Worm (Caenorhabditis elegans) whole organism, mixed stage, embryonic: Measurements from ENCODE around the gene dot-1.4.
"Not testable (repeated sequence)": the region's sequence is repeated elsewhere in the genome, so short reads cannot be mapped to it uniquely, and the experiment has no call there.

Experiments used
- M03D4.4 ChIP-seq: sonication (generic microtip); optimal IDR thresholded peaks from 2 replicates; lab custom pipeline; 2017; ENCODE audit warnings: mild to moderate bottlenecking, missing genetic modification characterization, missing compliant biosample characterization
- bed-3 ChIP-seq: fragments of 200-800 bp; sonication (Bioruptor generic); optimal IDR thresholded peaks from 3 replicates; lab custom pipeline; 2018; ENCODE audit warnings: mild to moderate bottlenecking, missing genetic modification characterization, moderate library complexity, missing compliant biosample characterization
- blmp-1 ChIP-seq: fragments of 150-350 bp; optimal IDR thresholded peaks from 2 replicates; lab custom pipeline; 2014; ENCODE audit warnings: missing biosample characterization, missing genetic modification characterization
- ceh-43 ChIP-seq: fragments of 200-800 bp; sonication (Bioruptor generic); optimal IDR thresholded peaks from 2 replicates; lab custom pipeline; 2018; ENCODE audit warnings: mild to moderate bottlenecking, missing genetic modification characterization, moderate library complexity, missing compliant biosample characterization
- ceh-83 ChIP-seq: fragments of 200-800 bp; sonication (Bioruptor generic); optimal IDR thresholded peaks from 2 replicates; lab custom pipeline; 2018; ENCODE audit warnings: mild to moderate bottlenecking, missing genetic modification characterization, missing compliant biosample characterization
- ces-1 ChIP-seq: fragments of 150-350 bp; optimal IDR thresholded peaks from 2 replicates; lab custom pipeline; 2014; ENCODE audit warnings: missing biosample characterization, missing genetic modification reagents, missing genetic modification characterization
- cnd-1 ChIP-seq: fragments of 200-800 bp; sonication (Bioruptor generic); optimal IDR thresholded peaks from 2 replicates; lab custom pipeline; 2018; ENCODE audit warnings: mild to moderate bottlenecking, missing genetic modification characterization, missing compliant biosample characterization
- drap-1 ChIP-seq: fragments of 200-800 bp; sonication (Bioruptor generic); optimal IDR thresholded peaks from 3 replicates; lab custom pipeline; 2018; ENCODE audit warnings: mild to moderate bottlenecking, missing genetic modification characterization, missing compliant biosample characterization
- elt-1 ChIP-seq: sonication (generic microtip); optimal IDR thresholded peaks from 2 replicates; lab custom pipeline; 2017; ENCODE audit warnings: missing genetic modification characterization, mild to moderate bottlenecking, missing compliant biosample characterization, antibody characterized with exemption, moderate library complexity, borderline replicate concordance; ENCODE audit not compliant: insufficient read depth
- elt-3 ChIP-seq: fragments of 150-350 bp; optimal IDR thresholded peaks from 2 replicates; lab custom pipeline; 2014; ENCODE audit warnings: missing biosample characterization, missing genetic modification characterization
- flh-1 ChIP-seq: fragments of 200-800 bp; sonication (Bioruptor generic); optimal IDR thresholded peaks from 2 replicates; lab custom pipeline; 2018; ENCODE audit warnings: mild to moderate bottlenecking, missing genetic modification characterization, moderate library complexity, missing compliant biosample characterization
- ham-2 ChIP-seq: fragments of 200-800 bp; sonication (Bioruptor generic); optimal IDR thresholded peaks from 2 replicates; lab custom pipeline; 2018; ENCODE audit warnings: mild to moderate bottlenecking, missing genetic modification characterization, missing compliant biosample characterization
- hlh-1 ChIP-seq: fragments of 150-350 bp; optimal IDR thresholded peaks from 2 replicates; lab custom pipeline; 2014; ENCODE audit warnings: missing biosample characterization, missing genetic modification reagents, missing genetic modification characterization
- lin-13 ChIP-seq: fragments of 150-350 bp; optimal IDR thresholded peaks from 2 replicates; lab custom pipeline; 2014; ENCODE audit warnings: missing biosample characterization, missing genetic modification characterization
- lin-32 ChIP-seq: fragments of 200-800 bp; sonication (Bioruptor generic); optimal IDR thresholded peaks from 2 replicates; lab custom pipeline; 2018; ENCODE audit warnings: mild to moderate bottlenecking, missing genetic modification characterization, missing compliant biosample characterization
- lsy-2 ChIP-seq: fragments of 150-350 bp; optimal IDR thresholded peaks from 2 replicates; lab custom pipeline; 2014; ENCODE audit warnings: missing biosample characterization, missing genetic modification characterization
- mab-5 ChIP-seq: fragments of 150-350 bp; optimal IDR thresholded peaks from 2 replicates; lab custom pipeline; 2014; ENCODE audit warnings: missing biosample characterization, missing genetic modification characterization
- mep-1 ChIP-seq: fragments of 150-350 bp; optimal IDR thresholded peaks from 2 replicates; lab custom pipeline; 2017; ENCODE audit warnings: missing biosample characterization, missing genetic modification reagents, missing genetic modification characterization, inconsistent platforms
- mls-2 ChIP-seq: sonication (generic microtip); optimal IDR thresholded peaks from 2 replicates; lab custom pipeline; 2016; ENCODE audit warnings: mild to moderate bottlenecking, missing genetic modification characterization, moderate library complexity, missing compliant biosample characterization
- nhr-12 ChIP-seq: fragments of 150-350 bp; optimal IDR thresholded peaks from 2 replicates; lab custom pipeline; 2014; ENCODE audit warnings: missing biosample characterization, missing genetic modification characterization
- nhr-2 ChIP-seq: fragments of 150-350 bp; optimal IDR thresholded peaks from 2 replicates; lab custom pipeline; 2014; ENCODE audit warnings: missing biosample characterization, missing genetic modification characterization
- nhr-237 ChIP-seq: fragments of 150-350 bp; optimal IDR thresholded peaks from 2 replicates; lab custom pipeline; 2014; ENCODE audit warnings: missing biosample characterization, missing genetic modification characterization
- nhr-28 ChIP-seq: fragments of 150-350 bp; optimal IDR thresholded peaks from 2 replicates; lab custom pipeline; 2014; ENCODE audit warnings: missing biosample characterization, missing genetic modification characterization
- nhr-76 ChIP-seq: sonication (generic microtip); optimal IDR thresholded peaks from 2 replicates; lab custom pipeline; 2017; ENCODE audit warnings: missing biosample characterization, missing genetic modification characterization
- pha-4 ChIP-seq: fragments of 150-350 bp; optimal IDR thresholded peaks from 2 replicates; lab custom pipeline; 2018; ENCODE audit warnings: missing biosample characterization, missing genetic modification reagents, missing genetic modification characterization
- sem-2 ChIP-seq: fragments of 200-800 bp; sonication (Bioruptor generic); optimal IDR thresholded peaks from 2 replicates; lab custom pipeline; 2018; ENCODE audit warnings: mild to moderate bottlenecking, missing genetic modification characterization, missing compliant biosample characterization
- snpc-4 ChIP-seq: fragments of 150-350 bp; optimal IDR thresholded peaks from 2 replicates; lab custom pipeline; 2014; ENCODE audit warnings: missing biosample characterization, missing genetic modification characterization
- sptf-1 ChIP-seq: sonication (generic microtip); optimal IDR thresholded peaks from 2 replicates; lab custom pipeline; 2017; ENCODE audit warnings: mild to moderate bottlenecking, missing genetic modification characterization, moderate library complexity, missing compliant biosample characterization
- tbx-8 ChIP-seq: fragments of 200-800 bp; sonication (Bioruptor generic); optimal IDR thresholded peaks from 2 replicates; lab custom pipeline; 2018; ENCODE audit warnings: mild to moderate bottlenecking, missing genetic modification characterization, moderate library complexity, missing compliant biosample characterization
- unc-120 ChIP-seq: sonication (generic microtip); optimal IDR thresholded peaks from 2 replicates; lab custom pipeline; 2017; ENCODE audit warnings: missing genetic modification characterization, missing compliant biosample characterization; ENCODE audit not compliant: poor library complexity, severe bottlenecking
- unc-39 ChIP-seq: fragments of 150-350 bp; optimal IDR thresholded peaks from 2 replicates; lab custom pipeline; 2014; ENCODE audit warnings: missing biosample characterization, missing genetic modification characterization
- unc-62 ChIP-seq: fragments of 150-350 bp; optimal IDR thresholded peaks from 2 replicates; lab custom pipeline; 2014; ENCODE audit warnings: missing biosample characterization, missing genetic modification reagents, missing genetic modification characterization
- zip-8 ChIP-seq: fragments of 150-350 bp; optimal IDR thresholded peaks from 2 replicates; lab custom pipeline; 2014; ENCODE audit warnings: missing biosample characterization, missing genetic modification characterization
- ztf-11 ChIP-seq: fragments of 150-350 bp; optimal IDR thresholded peaks from 2 replicates; lab custom pipeline; 2014; ENCODE audit warnings: missing biosample characterization, missing genetic modification characterization

The dot-1.4 gene

ce11 chrX:11963659-11964058 lies 32.2 kb upstream of the dot-1.4 start:
- no peak for TF ChIP-seq drap-1 (GFP tag; lab: Kevin White, UChicago)
- TF ChIP-seq unc-62 (GFP tag; lab: Kevin White, UChicago): peak; percentile 21
- no peak for TF ChIP-seq nhr-28
- TF ChIP-seq elt-1: peak; percentile 91
- no peak for TF ChIP-seq cnd-1 (tag; lab: Kevin White, UChicago)
- TF ChIP-seq elt-3 (tag; lab: Kevin White, UChicago): no peak
- TF ChIP-seq lin-32 (GFP tag; lab: Kevin White, UChicago): no peak
- no peak for TF ChIP-seq mls-2
- no peak for TF ChIP-seq nhr-76

ce11 chrX:11962050-11962788 lies 30.8 kb upstream of the dot-1.4 start:
- TF ChIP-seq nhr-237 (no peak), unc-39 (tag; lab: Kevin White, UChicago) (no peak), mls-2 (no peak), pha-4 (tag; lab: Kevin White, UChicago) (no peak), ceh-83 (GFP tag; lab: Kevin White, UChicago) (no peak), sptf-1 (no peak), mep-1 (tag; lab: Kevin White, UChicago) (no peak), bed-3 (no peak), sem-2 (GFP tag; lab: Kevin White, UChicago) (no peak), cnd-1 (tag; lab: Kevin White, UChicago) (no peak), nhr-2 (tag; lab: Kevin White, UChicago) (no peak), lin-13 (tag; lab: Kevin White, UChicago) (no peak), unc-120 (tag; lab: Kevin White, UChicago) (no peak), ces-1 (no peak), ham-2 (GFP tag; lab: Kevin White, UChicago) (no peak)

- TF ChIP-seq ces-1; hlh-1 (tag; lab: Kevin White, UChicago); lin-32 (GFP tag; lab: Kevin White, UChicago): not testable (repeated sequence)
- TF ChIP-seq, all 35 proteins: peak for 0; not testable (repeated sequence) for 35
These were observed 29.6 kb upstream of the dot-1.4 start, which contains the start of gene C49F5.13 for ce11 chrX:11961103-11961502. C49F5.13 (plus strand) TSS chrX:11961403.

ce11 chrX:11959838-11960237 lies 28.4 kb upstream of the dot-1.4 start, which contains the start of gene C49F5.8:
C49F5.8 (plus strand) TSS chrX:11960138.
- TF ChIP-seq nhr-12 (tag; lab: Kevin White, UChicago) (no peak), nhr-28 (no peak), sem-2 (GFP tag; lab: Kevin White, UChicago) (no peak), ztf-11 (tag; lab: Kevin White, UChicago) (no peak), pha-4 (tag; lab: Kevin White, UChicago) (no peak), ceh-43 (GFP tag; lab: Kevin White, UChicago) (no peak), unc-120 (tag; lab: Kevin White, UChicago) (no peak), lsy-2 (no peak), sptf-1 (no peak), zip-8 (tag; lab: Kevin White, UChicago) (no peak), flh-1 (GFP tag; lab: Kevin White, UChicago) (no peak), tbx-8 (GFP tag; lab: Kevin White, UChicago) (no peak), elt-3 (tag; lab: Kevin White, UChicago) (no peak), bed-3 (no peak), elt-1 (no peak), M03D4.4 (tag; lab: Kevin White, UChicago) (no peak), drap-1 (GFP tag; lab: Kevin White, UChicago) (no peak)
- TF ChIP-seq, all 35 proteins: peak for 0

- TF ChIP-seq mab-5 (tag; lab: Kevin White, UChicago): no peak
- no peak for TF ChIP-seq ham-2 (GFP tag; lab: Kevin White, UChicago)
- no peak for TF ChIP-seq nhr-237
- TF ChIP-seq snpc-4 (tag; lab: Kevin White, UChicago): no peak
- no peak for TF ChIP-seq lsy-2
- TF ChIP-seq zip-8 (tag; lab: Kevin White, UChicago): no peak
- TF ChIP-seq nhr-2 (tag; lab: Kevin White, UChicago): no peak
- no peak for TF ChIP-seq mls-2
- TF ChIP-seq ztf-11 (tag; lab: Kevin White, UChicago): no peak
- no peak for TF ChIP-seq ces-1
- TF ChIP-seq flh-1 (GFP tag; lab: Kevin White, UChicago): no peak
- TF ChIP-seq nhr-76: no peak
- TF ChIP-seq blmp-1 (tag; lab: Kevin White, UChicago): no peak
- no peak for TF ChIP-seq ceh-43 (GFP tag; lab: Kevin White, UChicago)
- no peak for TF ChIP-seq sem-2 (GFP tag; lab: Kevin White, UChicago)
- TF ChIP-seq ceh-83 (GFP tag; lab: Kevin White, UChicago): no peak
- TF ChIP-seq, all 35 proteins: peak for 0
These were observed 25.8 kb upstream of the dot-1.4 start, which contains the start of gene T08D10.5 for ce11 chrX:11957246-11957645. T08D10.5 (plus strand) TSS chrX:11957546.
